Fruit fly (Drosophila melanogaster): ENCODE measurements around the gene Or65b.

Or65b gene

dm6 chr3L:6338306-6338705 lies 12.9 kb downstream of the Or65b start (continued):
- TF ChIP-seq Doc3 (GFP tag; IDR thresholded peaks at IDR 0.05; ENCODE audit: partially characterized antibody) (no peak), Ptx1 (GFP tag; IDR thresholded peaks at IDR 0.05) (0 out of 2 replicates have a peak, but pooled peaks have one; percentile 22), NK7.1 (GFP tag; optimal IDR thresholded peaks at IDR 0.05) (no peak), PHDP (tag; optimal IDR thresholded peaks at IDR 0.05) (peak; percentile 9), CG1603 (tag; optimal IDR thresholded peaks at IDR 0.05) (peak; percentile 23), dmrt99B (tag; optimal IDR thresholded peaks at IDR 0.05) (peak; percentile 21), H2.0 (GFP tag; IDR thresholded peaks at IDR 0.05) (0 out of 2 replicates have a peak, but pooled peaks have one; percentile 22)

dm6 chr3L:6342253-6342652 lies 16.8 kb downstream of the Or65b start:
- TF ChIP-seq CG2199 (GFP tag; IDR thresholded peaks at IDR 0.05) (peak; percentile 30; the same call in 1 of the 3 replicates), sqz (GFP tag; optimal IDR thresholded peaks at IDR 0.05) (peak; percentile 91), tup (GFP tag; optimal IDR thresholded peaks at IDR 0.05) (peak; percentile 42), CG13894 (tag; optimal IDR thresholded peaks at IDR 0.05) (no peak), p53 (GFP tag; optimal IDR thresholded peaks at IDR 0.05) (no peak)

- TF ChIP-seq CG2120 (GFP tag; optimal IDR thresholded peaks at IDR 0.05) (peak; percentile 32), Sox102F (GFP tag; optimal IDR thresholded peaks at IDR 0.05) (peak; percentile 16), pho (GFP tag; optimal IDR thresholded peaks at IDR 0.05) (no peak), bsh (GFP tag; optimal IDR thresholded peaks at IDR 0.05) (peak in 1 of 2 experiments; percentile 6), CG15269 (tag; optimal IDR thresholded peaks at IDR 0.05) (peak; percentile 15), CG7556 (GFP tag; optimal IDR thresholded peaks at IDR 0.05) (peak; percentile 4), Antp (GFP tag; optimal IDR thresholded peaks at IDR 0.05) (peak; percentile 15), grau (tag; optimal IDR thresholded peaks at IDR 0.05) (peak; percentile 21), Hr51 (GFP tag; optimal IDR thresholded peaks at IDR 0.05) (peak in 1 of 2 experiments; percentile 16), CG5953 (GFP tag; IDR thresholded peaks at IDR 0.05) (no peak), Neu2 (GFP tag; optimal IDR thresholded peaks at IDR 0.05; ENCODE audit: borderline replicate concordance) (no peak), prd (optimal IDR thresholded peaks at IDR 0.05) (no peak), prd (GFP tag; IDR thresholded peaks at IDR 0.05) (0 out of 3 replicates have a peak, but pooled peaks have one; percentile 18), CG18764 (GFP tag; optimal IDR thresholded peaks at IDR 0.05) (no peak), mirr (GFP tag; optimal IDR thresholded peaks at IDR 0.05) (no peak), vfl (GFP tag; optimal IDR thresholded peaks at IDR 0.05) (no peak), Ptx1 (GFP tag; IDR thresholded peaks at IDR 0.05) (peak; percentile 16; the same call in 1 of the 2 replicates), gem (tag; optimal IDR thresholded peaks at IDR 0.05) (peak; percentile 37), Med (GFP tag) (peak; percentile 77), Ada2b (GFP tag; IDR thresholded peaks at IDR 0.05) (0 out of 2 replicates have a peak, but pooled peaks have one; percentile 17), CG8924 (tag; optimal IDR thresholded peaks at IDR 0.05) (no peak), Oli (tag; optimal IDR thresholded peaks at IDR 0.05) (no peak), CG13287 (GFP tag; IDR thresholded peaks at IDR 0.05; ENCODE audit: partially characterized antibody) (no peak), Fer3 (tag; optimal IDR thresholded peaks at IDR 0.05) (peak; percentile 5), CG7745 (tag; optimal IDR thresholded peaks at IDR 0.05) (no peak), pfk (GFP tag; optimal IDR thresholded peaks at IDR 0.05) (no peak), CG1602 (GFP tag; optimal IDR thresholded peaks at IDR 0.05) (no peak), row (GFP tag; IDR thresholded peaks at IDR 0.05) (peak; percentile 33; the same call in 2 of the 3 replicates), slbo (GFP tag; IDR thresholded peaks at IDR 0.05) (peak; percentile 11; the same call in 1 of the 2 replicates), zf30C (GFP tag; optimal IDR thresholded peaks at IDR 0.05) (no peak), CG10565 (GFP tag; optimal IDR thresholded peaks at IDR 0.05) (no peak), zfh2 (GFP tag; optimal IDR thresholded peaks at IDR 0.05) (no peak), CG2678 (tag; optimal IDR thresholded peaks at IDR 0.05) (peak; percentile 33), Deaf1 (tag; optimal IDR thresholded peaks at IDR 0.05) (no peak), Sry-β (GFP tag; optimal IDR thresholded peaks at IDR 0.05) (no peak), onecut (GFP tag; IDR thresholded peaks at IDR 0.05) (no peak)
Measured at dm6 chr3L:6344243-6344642, 18.8 kb downstream of the Or65b start.
